Worm (Caenorhabditis elegans) whole organism, young adult: ENCODE data around the gene sad-1.

Experiments used
- B0261.1 ChIP-seq: sonication (generic microtip); optimal IDR thresholded peaks from 2 replicates; lab custom pipeline; 2016; ENCODE audit warnings: mild to moderate bottlenecking, missing genetic modification characterization, moderate library complexity, missing compliant biosample characterization
- C17E4.6 ChIP-seq: fragments of 200-800 bp; sonication (Bioruptor generic); IDR thresholded peaks from 2 replicates; pipeline ENCODE4 v1.3.6; 2022; ENCODE audit warnings: missing genetic modification reagents, missing genetic modification characterization, missing compliant biosample characterization
- K11D2.4 ChIP-seq: fragments of 200-800 bp; sonication (Bioruptor generic); IDR thresholded peaks from 2 replicates; pipeline ENCODE4 v1.3.6; 2022; ENCODE audit warnings: missing genetic modification reagents, missing genetic modification characterization, missing compliant biosample characterization
- K12H6.12 ChIP-seq: fragments of 200-800 bp; sonication (Bioruptor generic); optimal IDR thresholded peaks from 2 replicates; lab custom pipeline; 2018; ENCODE audit warnings: mild to moderate bottlenecking, missing genetic modification characterization, missing compliant biosample characterization
- Y56A3A.18 ChIP-seq: fragments of 200-800 bp; sonication (Bioruptor generic); IDR thresholded peaks from 2 replicates; pipeline ENCODE4 v1.3.6; 2022; ENCODE audit warnings: missing genetic modification reagents, missing genetic modification characterization, missing compliant biosample characterization
- akir-1 ChIP-seq: fragments of 200-800 bp; sonication (Bioruptor generic); optimal IDR thresholded peaks from 2 replicates; lab custom pipeline; 2018; ENCODE audit warnings: mild to moderate bottlenecking, missing genetic modification characterization, moderate library complexity, missing compliant biosample characterization
- attf-3 ChIP-seq: fragments of 200-800 bp; sonication (Bioruptor generic); conservative IDR thresholded peaks from 2 replicates; pipeline ENCODE4 v1.3.6; 2022; ENCODE audit warnings: missing genetic modification reagents, missing genetic modification characterization, missing compliant biosample characterization
- attf-5 ChIP-seq: fragments of 200-800 bp; sonication (Bioruptor generic); optimal IDR thresholded peaks from 2 replicates; lab custom pipeline; 2018; ENCODE audit warnings: mild to moderate bottlenecking, missing genetic modification characterization, missing compliant biosample characterization
- attf-6 ChIP-seq: fragments of 200-800 bp; sonication (Bioruptor generic); IDR thresholded peaks from 2 replicates; pipeline ENCODE4 v1.3.6; 2022; ENCODE audit warnings: missing genetic modification reagents, missing genetic modification characterization, missing compliant biosample characterization
- ccch-3 ChIP-seq: fragments of 200-800 bp; sonication (Bioruptor generic); optimal IDR thresholded peaks from 2 replicates; lab custom pipeline; 2018; ENCODE audit warnings: mild to moderate bottlenecking, missing genetic modification characterization, missing compliant biosample characterization
- ceh-100 ChIP-seq: fragments of 200-800 bp; sonication (Bioruptor generic); IDR thresholded peaks from 2 replicates; pipeline ENCODE4 v1.3.6; 2022; ENCODE audit warnings: missing genetic modification reagents, missing genetic modification characterization, missing compliant biosample characterization
- ceh-79 ChIP-seq: sonication (generic microtip); optimal IDR thresholded peaks from 2 replicates; lab custom pipeline; 2017; ENCODE audit warnings: mild to moderate bottlenecking, missing genetic modification characterization, missing compliant biosample characterization
- ets-4 ChIP-seq: fragments of 200-800 bp; sonication (Bioruptor generic); optimal IDR thresholded peaks from 2 replicates; lab custom pipeline; 2018; ENCODE audit warnings: mild to moderate bottlenecking, missing genetic modification characterization, missing compliant biosample characterization
- him-1 ChIP-seq: sonication (generic microtip); optimal IDR thresholded peaks from 2 replicates; lab custom pipeline; 2016; ENCODE audit warnings: missing genotype, missing genetic modification reagents, missing genetic modification characterization, missing compliant biosample characterization
- hlh-26 ChIP-seq: fragments of 200-800 bp; sonication (Bioruptor generic); conservative IDR thresholded peaks from 2 replicates; pipeline ENCODE4 v1.3.6; 2022; ENCODE audit warnings: missing genetic modification reagents, missing genetic modification characterization, missing compliant biosample characterization
- hmg-1.2 ChIP-seq: fragments of 200-800 bp; sonication (Bioruptor generic); IDR thresholded peaks from 2 replicates; pipeline ENCODE4 v1.3.6; 2022; ENCODE audit warnings: missing genetic modification reagents, missing genetic modification characterization, missing compliant biosample characterization
- let-526 ChIP-seq: fragments of 200-800 bp; sonication (Bioruptor generic); IDR thresholded peaks from 2 replicates; pipeline ENCODE4 v1.3.6; 2022; ENCODE audit warnings: missing genetic modification reagents, missing genetic modification characterization, missing compliant biosample characterization
- lin-35 ChIP-seq, 3 experiments: fragments of 150-350 bp in 2 of 3; sonication (generic microtip) in 1 of 3; optimal IDR thresholded peaks; 2 replicates each; lab custom pipeline; 2014 to 2018; ENCODE audit warnings: missing biosample characterization in 3 of 3, missing genetic modification characterization in 3 of 3, missing genetic modification reagents in 3 of 3
- lin-40 ChIP-seq: sonication (generic microtip); optimal IDR thresholded peaks from 2 replicates; lab custom pipeline; 2016; ENCODE audit warnings: missing genetic modification characterization, mild to moderate bottlenecking, missing compliant biosample characterization, missing genotype, missing genetic modification reagents
- lsy-27 ChIP-seq: sonication (generic microtip); optimal IDR thresholded peaks from 2 replicates; lab custom pipeline; 2017; ENCODE audit warnings: missing genetic modification characterization, mild to moderate bottlenecking, missing compliant biosample characterization, antibody characterized with exemption, missing genotype, borderline replicate concordance; ENCODE audit not compliant: insufficient read depth
- madf-3 ChIP-seq: fragments of 200-800 bp; sonication (Bioruptor generic); IDR thresholded peaks from 2 replicates; pipeline ENCODE4 v1.3.6; 2022; ENCODE audit warnings: missing genetic modification reagents, missing genetic modification characterization, missing compliant biosample characterization
- nhr-179 ChIP-seq: sonication (generic microtip); optimal IDR thresholded peaks from 2 replicates; lab custom pipeline; 2016; ENCODE audit warnings: mild to moderate bottlenecking, missing genetic modification characterization, missing compliant biosample characterization
- nhr-90 ChIP-seq: sonication (generic microtip); optimal IDR thresholded peaks from 2 replicates; lab custom pipeline; 2016; ENCODE audit warnings: missing genotype, mild to moderate bottlenecking, missing genetic modification characterization, missing compliant biosample characterization
- pbrm-1 ChIP-seq: fragments of 200-800 bp; sonication (Bioruptor generic); IDR thresholded peaks from 2 replicates; pipeline ENCODE4 v1.3.6; 2022; ENCODE audit warnings: missing genetic modification reagents, missing genetic modification characterization, missing compliant biosample characterization
- sea-2 ChIP-seq: fragments of 200-800 bp; sonication (Bioruptor generic); IDR thresholded peaks from 2 replicates; pipeline ENCODE4 v1.3.6; 2022; ENCODE audit warnings: missing genetic modification characterization, missing compliant biosample characterization
- snpc-1.1 ChIP-seq: sonication (generic microtip); optimal IDR thresholded peaks from 2 replicates; lab custom pipeline; 2017; ENCODE audit warnings: missing genetic modification characterization, mild to moderate bottlenecking, missing compliant biosample characterization, antibody characterized with exemption, moderate library complexity, missing genotype, missing genetic modification reagents; ENCODE audit not compliant: insufficient read depth
- snpc-1.3 ChIP-seq: sonication (generic microtip); optimal IDR thresholded peaks from 2 replicates; lab custom pipeline; 2017; ENCODE audit warnings: missing genetic modification characterization, mild to moderate bottlenecking, missing compliant biosample characterization, antibody characterized with exemption, moderate library complexity, missing genotype, missing genetic modification reagents; ENCODE audit not compliant: insufficient read depth
- somi-1 ChIP-seq: fragments of 200-800 bp; sonication (Bioruptor generic); optimal IDR thresholded peaks from 2 replicates; lab custom pipeline; 2018; ENCODE audit warnings: mild to moderate bottlenecking, missing genetic modification characterization, missing compliant biosample characterization
- tbp1 ChIP-seq: fragments of 200-800 bp; sonication (Bioruptor generic); optimal IDR thresholded peaks from 2 replicates; lab custom pipeline; 2018; ENCODE audit warnings: mild to moderate bottlenecking, missing genetic modification characterization, missing compliant biosample characterization
- zfh-2 ChIP-seq: fragments of 200-800 bp; sonication (Bioruptor generic); conservative IDR thresholded peaks from 2 replicates; pipeline ENCODE4 v1.3.6; 2022; ENCODE audit warnings: missing genetic modification reagents, missing genetic modification characterization, missing compliant biosample characterization
- zim-3 ChIP-seq: sonication (generic microtip); optimal IDR thresholded peaks from 2 replicates; lab custom pipeline; 2017; ENCODE audit warnings: mild to moderate bottlenecking, missing genetic modification characterization, moderate library complexity, missing compliant biosample characterization
- ztf-18 ChIP-seq: sonication (generic microtip); optimal IDR thresholded peaks from 2 replicates; lab custom pipeline; 2016; ENCODE audit warnings: missing genotype, mild to moderate bottlenecking, missing genetic modification characterization, missing compliant biosample characterization
- ztf-25 ChIP-seq: fragments of 200-800 bp; sonication (Bioruptor generic); IDR thresholded peaks from 2 replicates; pipeline ENCODE4 v1.3.6; 2022; ENCODE audit warnings: missing genetic modification reagents, missing genetic modification characterization, missing compliant biosample characterization
- ztf-6 ChIP-seq: fragments of 200-800 bp; sonication (Bioruptor generic); IDR thresholded peaks from 2 replicates; pipeline ENCODE4 v1.3.6; 2022; ENCODE audit warnings: missing genetic modification reagents, missing genetic modification characterization, missing compliant biosample characterization

sad-1 gene

DNA sequence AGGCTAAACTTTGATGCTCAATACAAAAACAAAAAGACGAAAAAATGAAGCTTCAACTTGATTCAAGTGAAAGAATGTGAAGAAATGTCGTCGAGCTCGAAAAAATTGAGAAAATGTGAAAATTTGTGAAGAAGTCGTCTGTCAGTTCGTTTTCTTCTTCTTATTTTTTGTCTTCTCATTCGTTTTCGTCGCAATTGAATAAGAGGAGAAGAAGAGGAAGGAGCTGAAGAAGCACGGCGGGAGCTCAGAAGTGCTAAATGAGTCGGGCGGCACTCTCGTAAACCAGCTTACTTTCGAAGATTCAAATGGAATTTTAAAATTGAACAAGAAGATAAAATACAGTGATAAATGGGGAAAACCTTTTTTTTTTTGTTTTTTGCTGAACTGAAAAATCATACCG, 4.7 kb upstream of the sad-1 start:
- TF ChIP-seq attf-6 (no peak), hlh-26 (GFP tag; lab: Robert Waterston, UW) (no peak), C17E4.6 (GFP tag; lab: Robert Waterston, UW) (no peak), akir-1 (GFP tag; lab: Kevin White, UChicago) (no peak), zim-3 (tag; lab: Kevin White, UChicago) (no peak), let-526 (GFP tag; lab: Robert Waterston, UW) (no peak), somi-1 (GFP tag; lab: Kevin White, UChicago) (no peak), madf-3 (GFP tag; lab: Robert Waterston, UW) (no peak)

DNA sequence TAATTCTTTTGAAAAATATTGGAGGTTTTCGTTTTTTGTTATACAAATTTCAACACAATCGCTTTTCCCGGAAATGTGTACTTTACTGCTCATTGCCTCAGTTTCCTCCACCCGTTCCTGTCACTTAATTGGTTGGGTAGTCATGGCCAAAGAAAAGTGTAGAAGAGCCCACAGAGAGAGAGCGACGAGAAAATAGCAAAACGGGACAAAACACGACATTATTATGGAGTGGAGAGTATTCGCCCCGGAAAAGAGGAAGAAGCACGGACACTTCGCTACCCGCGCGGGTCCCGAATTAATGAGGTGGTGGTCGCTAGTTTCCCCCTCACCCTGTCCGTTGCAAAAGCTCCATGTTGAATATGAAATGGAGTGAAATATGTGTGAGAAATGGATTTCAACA, 3.4 kb upstream of the sad-1 start:
- TF ChIP-seq K11D2.4 (no peak), zfh-2 (GFP tag; lab: Robert Waterston, UW) (peak; percentile 41; the same call in 1 of the 2 replicates), attf-3 (0 out of 2 replicates have a peak, but pooled peaks have one; percentile 12)

- TF ChIP-seq hmg-1.2 (GFP tag; lab: Robert Waterston, UW) (peak; percentile 36; the same call in 1 of the 2 replicates), sea-2 (GFP tag; lab: Robert Waterston, UW) (no peak), zfh-2 (GFP tag; lab: Robert Waterston, UW) (peak; percentile 46; the same call in 1 of the 2 replicates), K12H6.12 (tag; lab: Kevin White, UChicago) (peak; percentile 32), lin-35 (GFP tag; optimal IDR thresholded peaks at IDR 0.05; lab: Kevin White, UChicago) (peak in 1 of 3 experiments; percentile 45), somi-1 (GFP tag; lab: Kevin White, UChicago) (no peak), tbp1 (no peak), snpc-1.1 (no peak)
Observed at ce11 chrX:13502282-13502681, 1.8 kb upstream of the sad-1 start.

ce11 chrX:13499923-13500322, 545 bp downstream of the sad-1 start:
- no peak for TF ChIP-seq zim-3 (tag; lab: Kevin White, UChicago)
- TF ChIP-seq ccch-3 (GFP tag; lab: Kevin White, UChicago), result no peak
- no peak for TF ChIP-seq nhr-90
- TF ChIP-seq nhr-179 (tag; lab: Kevin White, UChicago), result no peak
- no peak for TF ChIP-seq ztf-18
- TF ChIP-seq ztf-6, result no peak
- TF ChIP-seq attf-5 (GFP tag; lab: Kevin White, UChicago), result no peak
- TF ChIP-seq Y56A3A.18 (GFP tag; lab: Robert Waterston, UW), result no peak
- TF ChIP-seq lsy-27 (tag; lab: Kevin White, UChicago), result no peak
- TF ChIP-seq snpc-1.3 (tag; lab: Kevin White, UChicago), result no peak
- TF ChIP-seq ceh-100, result no peak
- TF ChIP-seq, all 124 proteins: peak for 0

DNA sequence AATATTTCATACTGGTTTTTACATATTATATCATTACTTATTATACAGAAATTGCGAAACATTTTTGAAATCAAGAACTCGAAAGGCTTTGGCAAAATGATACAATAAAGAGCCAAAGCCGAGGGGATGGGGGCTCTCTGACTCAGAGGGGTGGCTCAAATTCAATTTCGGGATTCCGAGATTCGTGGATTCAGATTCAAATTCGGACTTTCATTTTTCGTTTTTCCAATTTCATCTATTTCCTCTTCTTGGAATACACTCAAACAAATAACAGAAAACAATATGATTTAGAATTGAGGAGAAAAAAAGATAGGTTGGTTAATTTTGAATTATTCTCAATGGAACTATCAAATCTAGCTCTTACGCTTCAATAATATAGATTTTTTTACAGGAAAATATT, 1.4 kb downstream of the sad-1 start:
- TF ChIP-seq nhr-179 (tag; lab: Kevin White, UChicago) (no peak), lin-40 (tag; lab: Kevin White, UChicago) (no peak), zim-3 (tag; lab: Kevin White, UChicago) (no peak), ztf-25 (GFP tag; lab: Robert Waterston, UW) (no peak), ets-4 (GFP tag; lab: Kevin White, UChicago) (no peak), ceh-79 (tag; lab: Kevin White, UChicago) (no peak), pbrm-1 (no peak), B0261.1 (tag; lab: Kevin White, UChicago) (no peak), him-1 (tag; lab: Kevin White, UChicago) (no peak)
